Worm (Caenorhabditis elegans) whole organism, early embryonic: ENCODE measurements around the gene F49H6.5.

ENCODE experiments used
- F13C5.2 ChIP-seq: sonication (generic microtip); optimal IDR thresholded peaks from 2 replicates; lab custom pipeline; 2017; ENCODE audit warnings: mild to moderate bottlenecking, missing genetic modification characterization, inconsistent platforms, missing compliant biosample characterization
- aly-1 ChIP-seq: sonication (generic microtip); optimal IDR thresholded peaks from 2 replicates; lab custom pipeline; 2016; ENCODE audit warnings: missing genetic modification characterization, missing compliant biosample characterization
- ama-1 ChIP-seq: fragments of 150-350 bp; optimal IDR thresholded peaks from 2 replicates; lab custom pipeline; 2014
- ceh-36 ChIP-seq: sonication (generic microtip); optimal IDR thresholded peaks from 2 replicates; lab custom pipeline; 2016; ENCODE audit warnings: missing genetic modification characterization, inconsistent platforms, missing compliant biosample characterization
- ets-7 ChIP-seq: sonication (generic microtip); optimal IDR thresholded peaks from 2 replicates; lab custom pipeline; 2016; ENCODE audit warnings: missing genotype, missing genetic modification characterization, missing compliant biosample characterization
- flt-1 ChIP-seq: fragments of 200-800 bp; sonication (Bioruptor generic); IDR thresholded peaks from 2 replicates; pipeline ENCODE4 v1.3.6; 2022; ENCODE audit warnings: missing genetic modification characterization, missing compliant biosample characterization
- hmg-4 ChIP-seq: fragments of 200-800 bp; sonication (Bioruptor generic); optimal IDR thresholded peaks from 2 replicates; lab custom pipeline; 2018; ENCODE audit warnings: mild to moderate bottlenecking, missing genetic modification characterization, missing compliant biosample characterization
- hnd-1 ChIP-seq: sonication (generic microtip); optimal IDR thresholded peaks from 2 replicates; lab custom pipeline; 2016; ENCODE audit warnings: missing genetic modification characterization, missing compliant biosample characterization
- pes-1 ChIP-seq: fragments of 200-800 bp; sonication (Bioruptor generic); IDR thresholded peaks from 2 replicates; pipeline ENCODE4 v1.3.6; 2022; ENCODE audit warnings: missing genetic modification reagents, missing genetic modification characterization, missing compliant biosample characterization
- scrt-1 ChIP-seq: fragments of 200-800 bp; sonication (Bioruptor generic); IDR thresholded peaks from 2 replicates; pipeline ENCODE4 v1.3.6; 2022; ENCODE audit warnings: missing genetic modification characterization, missing compliant biosample characterization
- tbx-11 ChIP-seq: fragments of 200-800 bp; sonication (Bioruptor generic); IDR thresholded peaks from 2 replicates; pipeline ENCODE4 v1.3.6; 2022; ENCODE audit warnings: missing genetic modification characterization, missing compliant biosample characterization
- tbx-37 ChIP-seq: fragments of 200-800 bp; sonication (Bioruptor generic); conservative IDR thresholded peaks from 2 replicates; pipeline ENCODE4 v1.3.6; 2022; ENCODE audit warnings: missing genetic modification reagents, missing genetic modification characterization, missing compliant biosample characterization
- tra-4 ChIP-seq: sonication (generic microtip); optimal IDR thresholded peaks from 2 replicates; lab custom pipeline; 2017; ENCODE audit warnings: missing genetic modification characterization, missing compliant biosample characterization

ce11 chrV:17009342-17010064, 13.5 kb upstream of the F49H6.5 start, which contains the start of the genes clc-12 and clec-240:
- TF ChIP-seq aly-1: no peak
- TF ChIP-seq scrt-1 (GFP tag; lab: Robert Waterston, UW): no peak
- TF ChIP-seq ama-1 (lab: Kevin White, UChicago): no peak
- TF ChIP-seq F13C5.2 (tag; lab: Kevin White, UChicago): no peak
- no peak for TF ChIP-seq ceh-36 (tag; lab: Kevin White, UChicago)
- no peak for TF ChIP-seq tbx-11 (GFP tag; lab: Robert Waterston, UW)
- TF ChIP-seq flt-1 (GFP tag; lab: Robert Waterston, UW): no peak
- TF ChIP-seq ets-7 (tag; lab: Kevin White, UChicago): no peak
- TF ChIP-seq hmg-4 (GFP tag; lab: Kevin White, UChicago): no peak
- TF ChIP-seq tbx-37 (GFP tag; lab: Robert Waterston, UW): no peak
- TF ChIP-seq hnd-1 (tag; lab: Kevin White, UChicago): no peak
- TF ChIP-seq pes-1: no peak
- TF ChIP-seq tra-4 (tag; lab: Kevin White, UChicago): no peak
